Worm (Caenorhabditis elegans): ENCODE data around the gene spe-17.

Gene spe-17

DNA sequence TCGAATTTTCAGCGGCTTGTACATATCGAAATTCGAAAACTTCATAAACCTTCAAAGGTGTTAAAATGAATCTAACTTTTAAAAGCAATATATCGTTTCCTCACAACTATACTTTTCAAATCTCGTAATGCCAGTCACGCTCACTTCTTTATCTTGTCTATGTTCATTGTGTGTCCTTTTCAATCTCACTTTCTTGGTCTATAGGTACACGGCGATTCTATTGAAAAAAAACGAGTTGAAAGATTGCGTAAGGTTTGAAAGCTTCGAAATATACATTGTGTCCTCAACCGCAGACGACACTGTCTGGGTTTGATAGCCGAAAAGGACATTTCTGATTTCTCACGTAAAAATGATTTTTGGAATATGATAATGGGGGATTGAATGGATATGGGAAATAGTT, 5.7 kb downstream of the spe-17 start:
- TF ChIP-seq F13H6.1 (tag; optimal IDR thresholded peaks at IDR 0.05) (no peak), pros-1 (tag; optimal IDR thresholded peaks at IDR 0.05) (no peak), madf-2 (tag; optimal IDR thresholded peaks at IDR 0.05) (no peak), eyg-1 (tag; optimal IDR thresholded peaks at IDR 0.05) (no peak), K09A11.1 (tag; optimal IDR thresholded peaks at IDR 0.05; ENCODE audit: insufficient read depth) (no peak), fkh-6 (tag; optimal IDR thresholded peaks at IDR 0.05) (no peak), mec-3 (tag; optimal IDR thresholded peaks at IDR 0.05; ENCODE audit: borderline replicate concordance) (no peak), lim-6 (tag; optimal IDR thresholded peaks at IDR 0.05) (no peak), ama-1 (optimal IDR thresholded peaks at IDR 0.05) (no peak), C08G9.2 (tag; optimal IDR thresholded peaks at IDR 0.05) (no peak)

- TF ChIP-seq unc-55 (GFP tag; optimal IDR thresholded peaks at IDR 0.05) (no peak), fkh-10 (GFP tag; optimal IDR thresholded peaks at IDR 0.05) (no peak), ceh-2 (tag; optimal IDR thresholded peaks at IDR 0.05) (no peak)
Observed at ce11 chrIV:12021360-12021759, 8.1 kb downstream of the spe-17 start.

DNA sequence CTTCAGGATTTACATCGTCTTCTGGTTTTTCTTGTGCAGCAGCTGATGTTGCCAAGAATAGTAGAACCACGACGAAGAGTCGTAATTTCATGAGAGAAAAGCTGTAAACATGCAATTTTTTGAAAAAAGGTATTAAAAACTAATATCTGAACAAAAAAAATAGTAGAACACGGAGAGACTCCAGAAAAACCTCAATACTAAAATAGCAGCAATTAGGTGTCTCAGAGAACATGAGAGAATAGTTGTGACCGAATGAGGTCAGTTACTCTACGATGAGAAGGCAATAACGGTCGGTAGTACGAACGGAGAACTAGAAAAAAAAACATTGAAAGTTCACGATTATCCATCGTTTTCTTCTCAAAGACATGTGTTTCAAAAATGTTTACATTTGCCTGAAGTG, 15.9 kb downstream of the spe-17 start, which contains the start of gene tgn-38:
tgn-38 (minus strand) TSS at position 101 of the 400 bp plus-strand sequence.
- TF ChIP-seq ceh-22 (tag; optimal IDR thresholded peaks at IDR 0.05) (no peak), sox-2 (GFP tag; IDR thresholded peaks at IDR 0.05) (no peak), ahr-1 (tag; optimal IDR thresholded peaks at IDR 0.05) (no peak), unc-42 (tag; optimal IDR thresholded peaks at IDR 0.05) (no peak), ceh-34 (tag; optimal IDR thresholded peaks at IDR 0.05) (no peak), sox-4 (tag; optimal IDR thresholded peaks at IDR 0.05) (no peak), npax-4 (tag; optimal IDR thresholded peaks at IDR 0.05) (no peak), elt-2 (tag; optimal IDR thresholded peaks at IDR 0.05) (no peak), lim-6 (tag; optimal IDR thresholded peaks at IDR 0.05) (no peak)

- TF ChIP-seq Y22D7AL.16 (tag; optimal IDR thresholded peaks at IDR 0.05): no peak
- no peak for TF ChIP-seq dmd-4 (tag; optimal IDR thresholded peaks at IDR 0.05; ENCODE audit: borderline replicate concordance)
- TF ChIP-seq ceh-9 (tag; optimal IDR thresholded peaks at IDR 0.05): no peak
Observed at ce11 chrIV:12029722-12030182, 16.5 kb downstream of the spe-17 start, which contains the start of gene T12G3.11. Gene T12G3.11 (minus strand): TSS chrIV:12029772.

ce11 chrIV:12031003-12031402, 17.8 kb downstream of the spe-17 start, which contains the start of the genes T12G3.6 and mrpl-51:
Gene T12G3.6 (minus strand): TSS chrIV:12031271.
Gene mrpl-51 (plus strand): TSS chrIV:12031324.
- TF ChIP-seq hlh-8 (tag; optimal IDR thresholded peaks at IDR 0.05) (no peak), gmeb-2 (tag; optimal IDR thresholded peaks at IDR 0.05) (no peak), pha-4 (tag; optimal IDR thresholded peaks at IDR 0.05) (no peak), eyg-1 (tag; optimal IDR thresholded peaks at IDR 0.05) (no peak), nhr-232 (tag; optimal IDR thresholded peaks at IDR 0.05) (no peak), ttx-3 (tag; optimal IDR thresholded peaks at IDR 0.05) (no peak), odd-2 (tag; optimal IDR thresholded peaks at IDR 0.05) (no peak), fkh-10 (GFP tag; optimal IDR thresholded peaks at IDR 0.05) (no peak), madf-2 (tag; optimal IDR thresholded peaks at IDR 0.05) (no peak), ama-1 (optimal IDR thresholded peaks at IDR 0.05) (no peak), dve-1 (tag; optimal IDR thresholded peaks at IDR 0.05) (no peak), nfya-1 (tag; optimal IDR thresholded peaks at IDR 0.05) (no peak)

ce11 chrIV:12032383-12032782, 19.2 kb downstream of the spe-17 start:
- no peak for TF ChIP-seq ceh-19 (GFP tag; optimal IDR thresholded peaks at IDR 0.05)
- TF ChIP-seq dmd-4 (tag; optimal IDR thresholded peaks at IDR 0.05; ENCODE audit: borderline replicate concordance): no peak
- TF ChIP-seq pros-1 (tag; optimal IDR thresholded peaks at IDR 0.05): peak; percentile 35
- TF ChIP-seq elt-4 (tag; optimal IDR thresholded peaks at IDR 0.05): no peak
- TF ChIP-seq ceh-22 (tag; optimal IDR thresholded peaks at IDR 0.05): peak; percentile 81
- no peak for TF ChIP-seq eyg-1 (tag; optimal IDR thresholded peaks at IDR 0.05)
- no peak for TF ChIP-seq lin-11 (tag; optimal IDR thresholded peaks at IDR 0.05)
- no peak for TF ChIP-seq syd-9 (tag; optimal IDR thresholded peaks at IDR 0.05)
- TF ChIP-seq tbx-7 (tag; optimal IDR thresholded peaks at IDR 0.05): no peak
- TF ChIP-seq lim-6 (tag; optimal IDR thresholded peaks at IDR 0.05): no peak
- no peak for TF ChIP-seq nhr-11 (tag; optimal IDR thresholded peaks at IDR 0.05)
- TF ChIP-seq K09A11.1 (tag; optimal IDR thresholded peaks at IDR 0.05; ENCODE audit: insufficient read depth): no peak
- TF ChIP-seq pat-9 (tag; optimal IDR thresholded peaks at IDR 0.05): no peak
- TF ChIP-seq nhr-232 (tag; optimal IDR thresholded peaks at IDR 0.05): no peak
- no peak for TF ChIP-seq fax-1 (tag; optimal IDR thresholded peaks at IDR 0.05)
- no peak for TF ChIP-seq ceh-14 (tag; optimal IDR thresholded peaks at IDR 0.05)
- TF ChIP-seq ceh-18 (tag; optimal IDR thresholded peaks at IDR 0.05): peak; percentile 52
- TF ChIP-seq F13H6.1 (tag; optimal IDR thresholded peaks at IDR 0.05): peak; percentile 3
- TF ChIP-seq ztf-16 (tag; optimal IDR thresholded peaks at IDR 0.05): no peak
